Fruit fly (Drosophila melanogaster): ENCODE results near the gene CG46026.

CG46026 gene

dm6 chr3R:6353624-6354352 is 47.1 kb downstream of the CG46026 start:
- TF ChIP-seq fru (GFP tag; optimal IDR thresholded peaks at IDR 0.05) (peak; percentile 87), br (GFP tag; optimal IDR thresholded peaks at IDR 0.05) (peak; percentile 70), Dif (GFP tag; optimal IDR thresholded peaks at IDR 0.05; ENCODE audit: partially characterized antibody) (peak; percentile 32), OdsH (GFP tag; optimal IDR thresholded peaks at IDR 0.05) (peak; percentile 81), Hr83 (GFP tag; optimal IDR thresholded peaks at IDR 0.05; ENCODE audit: poor library complexity, severe bottlenecking) (peak; percentile 10), sage (GFP tag; optimal IDR thresholded peaks at IDR 0.05) (peak; percentile 30), Hnf4 (GFP tag; optimal IDR thresholded peaks at IDR 0.05) (peak; percentile 60), psq (GFP tag; optimal IDR thresholded peaks at IDR 0.05) (peak; percentile 91), pan (optimal IDR thresholded peaks at IDR 0.05) (no peak), h (GFP tag; optimal IDR thresholded peaks at IDR 0.05) (peak; percentile 83), dsf (GFP tag; optimal IDR thresholded peaks at IDR 0.05; ENCODE audit: borderline replicate concordance) (peak; percentile 30), foxo (GFP tag; optimal IDR thresholded peaks at IDR 0.05) (peak in 1 of 2 experiments; percentile 86), woc (GFP tag; optimal IDR thresholded peaks at IDR 0.05) (peak; percentile 75), brk (GFP tag; optimal IDR thresholded peaks at IDR 0.05) (peak; percentile 69), CG9705 (GFP tag; optimal IDR thresholded peaks at IDR 0.05) (peak; percentile 33), Jra (GFP tag; optimal IDR thresholded peaks at IDR 0.05) (no peak), HLH106 (tag; optimal IDR thresholded peaks at IDR 0.05) (peak; percentile 73), sv (GFP tag; optimal IDR thresholded peaks at IDR 0.05) (peak; percentile 9), dl (GFP tag; optimal IDR thresholded peaks at IDR 0.05; ENCODE audit: insufficient read depth in 1 of 2, partially characterized antibody in 2 of 2) (no peak), rgr (GFP tag; optimal IDR thresholded peaks at IDR 0.05) (peak; percentile 76), dmrt93B (GFP tag; optimal IDR thresholded peaks at IDR 0.05) (no peak), ey (GFP tag; optimal IDR thresholded peaks at IDR 0.05) (peak; percentile 78), CG32264 (GFP tag; optimal IDR thresholded peaks at IDR 0.05) (no peak)

DNA sequence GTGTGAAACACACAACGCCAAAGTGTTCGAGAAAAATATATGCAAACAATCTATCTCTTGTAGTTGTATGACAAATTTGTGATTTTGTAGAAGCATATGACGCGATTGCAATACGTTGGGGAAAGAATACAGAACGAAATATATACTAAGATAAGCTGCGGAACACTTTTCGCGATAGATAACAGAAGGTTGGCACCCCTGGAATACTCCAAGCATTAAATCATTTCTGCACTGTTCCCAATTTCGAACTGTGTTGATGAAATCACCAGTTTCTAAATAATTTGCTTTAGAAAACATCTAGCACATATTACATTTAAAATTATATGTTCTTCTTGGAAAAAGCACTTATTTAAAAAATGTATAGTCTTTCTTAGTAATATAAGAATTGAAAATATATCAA is 47.7 kb downstream of the CG46026 start:
- TF ChIP-seq GATAd (GFP tag; optimal IDR thresholded peaks at IDR 0.05) (no peak), brk (GFP tag; optimal IDR thresholded peaks at IDR 0.05) (peak; percentile 25), Sp1 (GFP tag; optimal IDR thresholded peaks at IDR 0.05) (no peak)

Measured in whole organism, wandering third instar larva.